Worm (Caenorhabditis elegans) whole organism, L4 larva: ENCODE results near the gene C03H5.4.

ENCODE experiments used
- F37D6.2 ChIP-seq: sonication (generic microtip); optimal IDR thresholded peaks from 2 replicates; lab custom pipeline; 2016; ENCODE audit warnings: mild to moderate bottlenecking, missing genetic modification characterization, missing compliant biosample characterization
- ama-1 ChIP-seq: fragments of 150-350 bp; optimal IDR thresholded peaks from 2 replicates; lab custom pipeline; 2014; ENCODE audit warnings: inconsistent platforms, mixed read lengths
- daf-12 ChIP-seq: fragments of 150-350 bp; optimal IDR thresholded peaks from 2 replicates; lab custom pipeline; 2014; ENCODE audit warnings: missing biosample characterization, missing genetic modification reagents, missing genetic modification characterization
- fos-1 ChIP-seq: fragments of 150-350 bp; optimal IDR thresholded peaks from 2 replicates; lab custom pipeline; 2014; ENCODE audit warnings: missing biosample characterization, missing genetic modification characterization
- lsy-2 ChIP-seq, 2 experiments: fragments of 150-350 bp in 1 of 2; sonication (generic microtip) in 1 of 2; optimal IDR thresholded peaks; 2 replicates each; lab custom pipeline; 2014 to 2017; ENCODE audit warnings: missing biosample characterization in 2 of 2, missing genetic modification characterization in 2 of 2
- nhr-11 ChIP-seq: fragments of 150-350 bp; optimal IDR thresholded peaks from 2 replicates; lab custom pipeline; 2014; ENCODE audit warnings: missing biosample characterization, missing genetic modification characterization
- nhr-76 ChIP-seq: fragments of 150-350 bp; optimal IDR thresholded peaks from 2 replicates; lab custom pipeline; 2014; ENCODE audit warnings: missing biosample characterization, missing genetic modification characterization
- nhr-77 ChIP-seq: fragments of 150-350 bp; optimal IDR thresholded peaks from 2 replicates; lab custom pipeline; 2014; ENCODE audit warnings: missing biosample characterization, missing genetic modification characterization
- pha-4 ChIP-seq, 2 experiments: fragments of 150-350 bp in 1 of 2; fragments of 200-800 bp in 1 of 2; sonication (Bioruptor generic) in 1 of 2; IDR thresholded peaks in 1 of 2; optimal IDR thresholded peaks in 1 of 2; 2 replicates each; pipeline versions ENCODE4 v1.3.6 to Lab custom; 2014 to 2022; ENCODE audit warnings: missing genetic modification characterization in 2 of 2, missing genetic modification reagents in 2 of 2, missing biosample characterization in 1 of 2, missing compliant biosample characterization in 1 of 2
- pqm-1 ChIP-seq: sonication (generic microtip); optimal IDR thresholded peaks from 2 replicates; lab custom pipeline; 2017; ENCODE audit warnings: missing biosample characterization, missing genetic modification characterization
- spr-3 ChIP-seq: fragments of 200-800 bp; sonication (Bioruptor generic); optimal IDR thresholded peaks from 2 replicates; lab custom pipeline; 2018; ENCODE audit warnings: mild to moderate bottlenecking, missing genetic modification characterization, missing compliant biosample characterization
- unc-130 ChIP-seq: sonication (generic microtip); optimal IDR thresholded peaks from 2 replicates; lab custom pipeline; 2016; ENCODE audit warnings: missing genetic modification reagents, missing genetic modification characterization, missing compliant biosample characterization
- zfp-2 ChIP-seq: sonication (generic microtip); optimal IDR thresholded peaks from 2 replicates; lab custom pipeline; 2016; ENCODE audit warnings: mild to moderate bottlenecking, missing genetic modification characterization, missing compliant biosample characterization
- ztf-11 ChIP-seq: fragments of 150-350 bp; optimal IDR thresholded peaks from 2 replicates; lab custom pipeline; 2014; ENCODE audit warnings: missing biosample characterization, missing genetic modification characterization

DNA sequence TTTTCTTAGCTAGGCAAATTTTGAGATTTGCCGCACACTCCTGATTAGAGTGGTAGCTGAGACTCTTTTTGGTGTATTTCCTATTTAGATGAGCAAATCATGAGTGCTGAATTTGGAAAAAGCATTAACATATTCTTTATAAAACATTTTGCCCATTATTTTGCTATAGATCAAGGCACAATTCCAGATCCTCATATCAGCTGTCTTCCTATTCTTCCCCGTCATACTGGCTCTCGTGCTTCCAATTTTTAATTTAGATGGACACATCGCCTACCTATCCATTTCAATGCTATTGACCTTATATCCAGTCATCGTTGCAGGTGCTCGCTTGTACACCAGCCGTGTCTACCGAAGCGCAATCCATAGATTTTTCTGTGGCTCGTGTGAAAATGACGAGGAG lies 4.9 kb downstream of the C03H5.4 start, which contains the start of gene C03H5.7:
- TF ChIP-seq ama-1 (lab: Kevin White, UChicago) = no peak
- TF ChIP-seq nhr-77 (tag; lab: Kevin White, UChicago) = no peak
- TF ChIP-seq lsy-2 (tag; optimal IDR thresholded peaks at IDR 0.05; lab: Kevin White, UChicago) = no peak
- TF ChIP-seq zfp-2 (tag; lab: Kevin White, UChicago) = no peak
- no peak for TF ChIP-seq nhr-11 (tag; lab: Kevin White, UChicago)
- TF ChIP-seq F37D6.2 (tag; lab: Kevin White, UChicago) = no peak
- no peak for TF ChIP-seq ztf-11 (tag; lab: Kevin White, UChicago)
- no peak for TF ChIP-seq fos-1 (tag; lab: Kevin White, UChicago)
- no peak for TF ChIP-seq daf-12 (tag; lab: Kevin White, UChicago)
- TF ChIP-seq spr-3 (GFP tag; lab: Kevin White, UChicago) = no peak
- TF ChIP-seq nhr-76 (tag; lab: Kevin White, UChicago) = no peak
- TF ChIP-seq pha-4 (GFP tag; IDR thresholded peaks at IDR 0.05; lab: Robert Waterston, UW) = no peak
- TF ChIP-seq pha-4 (tag; optimal IDR thresholded peaks at IDR 0.05; lab: Kevin White, UChicago) = no peak
- TF ChIP-seq pqm-1 (tag; lab: Kevin White, UChicago) = no peak
- no peak for TF ChIP-seq unc-130
